Worm (Caenorhabditis elegans) whole organism, late embryonic: Measurements from ENCODE around the gene F17A2.16.

Source experiments
- Y22D7AL.16 ChIP-seq: sonication (generic microtip); optimal IDR thresholded peaks from 2 replicates; lab custom pipeline; 2016; ENCODE audit warnings: missing genetic modification characterization, missing compliant biosample characterization
- ahr-1 ChIP-seq: sonication (generic microtip); optimal IDR thresholded peaks from 2 replicates; lab custom pipeline; 2016; ENCODE audit warnings: missing genetic modification characterization, missing compliant biosample characterization
- ceh-14 ChIP-seq: sonication (generic microtip); optimal IDR thresholded peaks from 2 replicates; lab custom pipeline; 2016; ENCODE audit warnings: missing genotype, missing genetic modification characterization, missing compliant biosample characterization
- ceh-18 ChIP-seq: sonication (generic microtip); optimal IDR thresholded peaks from 2 replicates; lab custom pipeline; 2016; ENCODE audit warnings: missing genetic modification characterization, missing compliant biosample characterization
- ceh-2 ChIP-seq: sonication (generic microtip); optimal IDR thresholded peaks from 2 replicates; lab custom pipeline; 2016; ENCODE audit warnings: missing genotype, missing genetic modification characterization, missing compliant biosample characterization
- ceh-22 ChIP-seq: sonication (generic microtip); optimal IDR thresholded peaks from 2 replicates; lab custom pipeline; 2017; ENCODE audit warnings: missing biosample characterization, missing genetic modification characterization
- ceh-34 ChIP-seq: sonication (generic microtip); optimal IDR thresholded peaks from 2 replicates; lab custom pipeline; 2016; ENCODE audit warnings: mild to moderate bottlenecking, missing genetic modification characterization, missing compliant biosample characterization
- che-1 ChIP-seq: sonication (generic microtip); optimal IDR thresholded peaks from 2 replicates; lab custom pipeline; 2016; ENCODE audit warnings: mild to moderate bottlenecking, missing genetic modification characterization, missing compliant biosample characterization
- elt-2 ChIP-seq: sonication (generic microtip); optimal IDR thresholded peaks from 2 replicates; lab custom pipeline; 2016; ENCODE audit warnings: missing genetic modification reagents, missing genetic modification characterization, missing compliant biosample characterization
- elt-4 ChIP-seq: sonication (generic microtip); optimal IDR thresholded peaks from 2 replicates; lab custom pipeline; 2016; ENCODE audit warnings: missing genetic modification characterization, missing compliant biosample characterization
- ets-4 ChIP-seq: sonication (generic microtip); optimal IDR thresholded peaks from 2 replicates; lab custom pipeline; 2016; ENCODE audit warnings: missing genetic modification characterization, missing compliant biosample characterization
- fax-1 ChIP-seq: sonication (generic microtip); optimal IDR thresholded peaks from 2 replicates; lab custom pipeline; 2016; ENCODE audit warnings: missing genotype, missing genetic modification characterization, missing compliant biosample characterization
- fkh-10 ChIP-seq: fragments of 150-350 bp; optimal IDR thresholded peaks from 2 replicates; lab custom pipeline; 2014; ENCODE audit warnings: missing biosample characterization, missing genetic modification reagents, missing genetic modification characterization
- lim-6 ChIP-seq: sonication (generic microtip); optimal IDR thresholded peaks from 2 replicates; lab custom pipeline; 2016; ENCODE audit warnings: missing genetic modification characterization, missing compliant biosample characterization
- madf-2 ChIP-seq: sonication (generic microtip); optimal IDR thresholded peaks from 2 replicates; lab custom pipeline; 2017; ENCODE audit warnings: missing genetic modification characterization, missing compliant biosample characterization
- mec-3 ChIP-seq: sonication (generic microtip); optimal IDR thresholded peaks from 2 replicates; lab custom pipeline; 2016; ENCODE audit warnings: borderline replicate concordance, missing genetic modification characterization, missing compliant biosample characterization
- nfya-1 ChIP-seq: sonication (generic microtip); optimal IDR thresholded peaks from 2 replicates; lab custom pipeline; 2017; ENCODE audit warnings: missing genetic modification characterization, mild to moderate bottlenecking, missing compliant biosample characterization, antibody characterized with exemption, moderate library complexity
- nhr-232 ChIP-seq: sonication (generic microtip); optimal IDR thresholded peaks from 2 replicates; lab custom pipeline; 2016; ENCODE audit warnings: missing genetic modification characterization, missing compliant biosample characterization
- pat-9 ChIP-seq: fragments of 200-800 bp; sonication (Bioruptor generic); optimal IDR thresholded peaks from 2 replicates; lab custom pipeline; 2018; ENCODE audit warnings: mild to moderate bottlenecking, missing genetic modification characterization, moderate library complexity, missing compliant biosample characterization
- pha-2 ChIP-seq: sonication (generic microtip); optimal IDR thresholded peaks from 2 replicates; lab custom pipeline; 2017; ENCODE audit warnings: mild to moderate bottlenecking, missing genetic modification characterization, missing compliant biosample characterization
- pqm-1 ChIP-seq: sonication (generic microtip); optimal IDR thresholded peaks from 2 replicates; lab custom pipeline; 2016; ENCODE audit warnings: missing genetic modification characterization, missing compliant biosample characterization
- ref-2 ChIP-seq: sonication (generic microtip); optimal IDR thresholded peaks from 2 replicates; lab custom pipeline; 2016; ENCODE audit warnings: missing genetic modification characterization, missing compliant biosample characterization
- sdc-2 ChIP-seq: sonication (generic microtip); optimal IDR thresholded peaks from 2 replicates; lab custom pipeline; 2016; ENCODE audit warnings: missing genotype, missing genetic modification characterization, missing compliant biosample characterization
- sox-2 ChIP-seq: fragments of 200-800 bp; sonication (Bioruptor generic); IDR thresholded peaks from 2 replicates; pipeline ENCODE4 v1.3.6; 2022; ENCODE audit warnings: missing genetic modification reagents, missing genetic modification characterization, missing compliant biosample characterization
- sox-4 ChIP-seq: sonication (generic microtip); optimal IDR thresholded peaks from 2 replicates; lab custom pipeline; 2017; ENCODE audit warnings: mild to moderate bottlenecking, missing genetic modification characterization, inconsistent platforms, missing compliant biosample characterization
- syd-9 ChIP-seq: sonication (generic microtip); optimal IDR thresholded peaks from 2 replicates; lab custom pipeline; 2016; ENCODE audit warnings: mild to moderate bottlenecking, missing genetic modification characterization, moderate library complexity, missing compliant biosample characterization
- tbx-2 ChIP-seq: sonication (generic microtip); optimal IDR thresholded peaks from 2 replicates; lab custom pipeline; 2016; ENCODE audit warnings: missing genetic modification characterization, missing compliant biosample characterization
- tbx-7 ChIP-seq: sonication (generic microtip); optimal IDR thresholded peaks from 2 replicates; lab custom pipeline; 2016; ENCODE audit warnings: missing genotype, missing genetic modification characterization, missing compliant biosample characterization
- ttx-3 ChIP-seq: sonication (generic microtip); optimal IDR thresholded peaks from 2 replicates; lab custom pipeline; 2016; ENCODE audit warnings: missing genetic modification reagents, missing genetic modification characterization, missing compliant biosample characterization
- unc-42 ChIP-seq: sonication (generic microtip); optimal IDR thresholded peaks from 2 replicates; lab custom pipeline; 2016; ENCODE audit warnings: missing genotype, missing genetic modification characterization, missing compliant biosample characterization
- unc-55 ChIP-seq: sonication (generic microtip); optimal IDR thresholded peaks from 2 replicates; lab custom pipeline; 2017; ENCODE audit warnings: missing biosample characterization, missing genetic modification reagents, missing genetic modification characterization

F17A2.16 gene

ce11 chrX:12304231-12304630 is 4.0 kb upstream of the F17A2.16 start:
- no peak for TF ChIP-seq sox-4
- TF ChIP-seq pat-9 (tag; lab: Kevin White, UChicago) = no peak
- TF ChIP-seq unc-42 (tag; lab: Kevin White, UChicago) = no peak

ce11 chrX:12306565-12306964 is 1.7 kb upstream of the F17A2.16 start, which contains the start of gene phf-32:
phf-32 (plus strand) TSS chrX:12306865.
- TF ChIP-seq nfya-1 = no peak

DNA sequence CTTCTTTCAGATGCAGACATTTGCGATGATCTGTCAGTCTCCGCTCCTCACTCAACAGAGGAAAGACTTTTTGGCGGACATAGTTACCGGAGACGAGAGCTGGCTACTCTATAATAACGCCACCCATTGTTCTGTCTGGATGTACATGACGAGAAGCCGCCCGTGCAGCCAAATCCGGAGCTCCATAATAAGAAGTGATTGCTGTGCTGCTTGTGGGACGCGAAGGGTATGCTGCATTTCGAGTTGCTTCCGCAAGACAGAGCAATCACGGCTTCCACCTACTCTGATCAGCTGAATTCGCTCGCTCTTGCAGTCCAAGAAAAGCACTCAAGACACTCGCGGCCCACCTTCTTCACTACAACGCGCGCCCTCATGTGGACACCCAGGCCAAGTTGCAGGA is 5.5 kb downstream of the F17A2.16 start:
- TF ChIP-seq pat-9 (tag; lab: Kevin White, UChicago) (no peak), ahr-1 (tag; lab: Kevin White, UChicago) (no peak), ttx-3 (tag; lab: Kevin White, UChicago) (no peak), unc-55 (GFP tag; lab: Kevin White, UChicago) (no peak), ets-4 (tag; lab: Kevin White, UChicago) (no peak), ceh-34 (tag; lab: Kevin White, UChicago) (no peak), ceh-18 (tag; lab: Kevin White, UChicago) (no peak), elt-2 (tag; lab: Kevin White, UChicago) (no peak)

ce11 chrX:12314395-12314794 is 6.1 kb downstream of the F17A2.16 start:
- TF ChIP-seq ceh-14 (tag; lab: Kevin White, UChicago) = no peak
- no peak for TF ChIP-seq pha-2
- TF ChIP-seq sox-2 (GFP tag; lab: Robert Waterston, UW) = no peak
- no peak for TF ChIP-seq ceh-2
- no peak for TF ChIP-seq unc-55 (GFP tag; lab: Kevin White, UChicago)
- no peak for TF ChIP-seq syd-9 (tag; lab: Kevin White, UChicago)
- no peak for TF ChIP-seq lim-6 (tag; lab: Kevin White, UChicago)
- no peak for TF ChIP-seq ets-4 (tag; lab: Kevin White, UChicago)
- TF ChIP-seq mec-3 (tag; lab: Kevin White, UChicago) = no peak
- TF ChIP-seq che-1 (tag; lab: Kevin White, UChicago) = no peak
- TF ChIP-seq ref-2 (tag; lab: Kevin White, UChicago) = no peak
- no peak for TF ChIP-seq fax-1 (tag; lab: Kevin White, UChicago)
- TF ChIP-seq Y22D7AL.16 (tag; lab: Kevin White, UChicago) = no peak
- TF ChIP-seq nhr-232 (tag; lab: Kevin White, UChicago) = no peak

DNA sequence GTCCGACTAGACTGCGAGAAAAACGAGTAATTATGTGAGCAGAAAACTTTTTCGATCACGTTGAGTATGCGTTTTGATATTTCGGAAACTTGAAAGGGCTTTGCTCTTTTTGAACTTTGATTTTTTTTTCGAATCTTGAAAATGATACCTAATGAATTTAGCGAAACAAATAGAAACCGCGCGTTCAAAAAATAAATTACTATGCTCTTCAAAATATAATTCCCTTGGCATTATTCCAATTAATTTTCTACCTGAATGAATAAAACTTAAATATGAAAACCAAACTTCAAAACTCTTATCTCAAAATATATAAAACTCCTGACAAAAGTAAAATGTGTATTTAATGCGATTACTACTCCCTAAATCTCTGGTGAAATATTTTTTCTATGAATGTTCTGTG is 7.0 kb downstream of the F17A2.16 start, which contains the start of gene xtr-2:
xtr-2 (plus strand) TSS at position 301 of the 400 bp plus-strand sequence.
- TF ChIP-seq tbx-2 = no peak
- no peak for TF ChIP-seq elt-4 (tag; lab: Kevin White, UChicago)
- no peak for TF ChIP-seq tbx-7 (tag; lab: Kevin White, UChicago)
- no peak for TF ChIP-seq madf-2 (tag; lab: Kevin White, UChicago)
- TF ChIP-seq ttx-3 (tag; lab: Kevin White, UChicago) = no peak
- no peak for TF ChIP-seq elt-2 (tag; lab: Kevin White, UChicago)
- no peak for TF ChIP-seq fkh-10 (GFP tag; lab: Kevin White, UChicago)

- TF ChIP-seq ceh-22 (tag; lab: Kevin White, UChicago) = no peak
- TF ChIP-seq pqm-1 (tag; lab: Kevin White, UChicago) = no peak
- no peak for TF ChIP-seq sdc-2 (tag; lab: Kevin White, UChicago)
- TF ChIP-seq pat-9 (tag; lab: Kevin White, UChicago) = no peak
Measured at ce11 chrX:12317560-12317959, 9.3 kb downstream of the F17A2.16 start.
